Worm (Caenorhabditis elegans) whole organism, L4 larva: ENCODE results near the gene F48E8.2.

Source experiments
- T20F7.1 ChIP-seq: fragments of 200-800 bp; sonication (Bioruptor generic); optimal IDR thresholded peaks from 2 replicates; lab custom pipeline; 2018; ENCODE audit warnings: mild to moderate bottlenecking, missing genetic modification characterization, missing compliant biosample characterization
- aha-1 ChIP-seq: fragments of 150-350 bp; peaks from one replicate; lab custom pipeline; 2014; ENCODE audit warnings: missing biosample characterization, missing genetic modification characterization
- aly-2 ChIP-seq: sonication (generic microtip); optimal IDR thresholded peaks from 2 replicates; lab custom pipeline; 2018; ENCODE audit warnings: missing biosample characterization, missing genetic modification characterization
- ama-1 ChIP-seq: fragments of 150-350 bp; optimal IDR thresholded peaks from 2 replicates; lab custom pipeline; 2014; ENCODE audit warnings: inconsistent platforms, mixed read lengths
- daf-19 ChIP-seq: fragments of 200-800 bp; sonication (Bioruptor generic); conservative IDR thresholded peaks from 2 replicates; pipeline ENCODE4 v1.3.6; 2022; ENCODE audit warnings: missing genetic modification characterization, missing compliant biosample characterization
- dpl-1 ChIP-seq: fragments of 150-350 bp; optimal IDR thresholded peaks from 2 replicates; lab custom pipeline; 2014; ENCODE audit warnings: missing biosample characterization, missing genetic modification reagents, missing genetic modification characterization
- dve-1 ChIP-seq: sonication (generic microtip); optimal IDR thresholded peaks from 2 replicates; lab custom pipeline; 2017; ENCODE audit warnings: antibody characterized with exemption, mild to moderate bottlenecking, missing genetic modification characterization, missing compliant biosample characterization; ENCODE audit not compliant: insufficient read depth
- lsy-2 ChIP-seq, 2 experiments: fragments of 150-350 bp in 1 of 2; sonication (generic microtip) in 1 of 2; optimal IDR thresholded peaks; 2 replicates each; lab custom pipeline; 2014 to 2017; ENCODE audit warnings: missing biosample characterization in 2 of 2, missing genetic modification characterization in 2 of 2
- madf-9 ChIP-seq: fragments of 200-800 bp; sonication (Bioruptor generic); conservative IDR thresholded peaks from 2 replicates; pipeline ENCODE4 v1.3.6; 2022; ENCODE audit warnings: missing genetic modification reagents, missing genetic modification characterization, missing compliant biosample characterization
- pha-4 ChIP-seq, 2 experiments: fragments of 150-350 bp in 1 of 2; fragments of 200-800 bp in 1 of 2; sonication (Bioruptor generic) in 1 of 2; IDR thresholded peaks in 1 of 2; optimal IDR thresholded peaks in 1 of 2; 2 replicates each; pipeline versions ENCODE4 v1.3.6 to Lab custom; 2014 to 2022; ENCODE audit warnings: missing genetic modification characterization in 2 of 2, missing genetic modification reagents in 2 of 2, missing biosample characterization in 1 of 2, missing compliant biosample characterization in 1 of 2
- spr-1 ChIP-seq: sonication (generic microtip); optimal IDR thresholded peaks from 2 replicates; lab custom pipeline; 2016; ENCODE audit warnings: mild to moderate bottlenecking, missing genetic modification characterization, missing compliant biosample characterization
- unc-130 ChIP-seq: sonication (generic microtip); optimal IDR thresholded peaks from 2 replicates; lab custom pipeline; 2016; ENCODE audit warnings: missing genetic modification reagents, missing genetic modification characterization, missing compliant biosample characterization
- unc-62 ChIP-seq, 3 experiments: fragments of 150-350 bp in 1 of 3; sonication (generic microtip); optimal IDR thresholded peaks in 2 of 3; peaks in 1 of 3; 1 replicate in 1 of 3; 2 replicates in 2 of 3; lab custom pipeline; 2014 to 2017; ENCODE audit warnings: missing biosample characterization in 3 of 3, missing genetic modification characterization in 3 of 3, missing genetic modification reagents in 3 of 3, missing genotype in 1 of 3
- ztf-11 ChIP-seq: fragments of 150-350 bp; optimal IDR thresholded peaks from 2 replicates; lab custom pipeline; 2014; ENCODE audit warnings: missing biosample characterization, missing genetic modification characterization

DNA sequence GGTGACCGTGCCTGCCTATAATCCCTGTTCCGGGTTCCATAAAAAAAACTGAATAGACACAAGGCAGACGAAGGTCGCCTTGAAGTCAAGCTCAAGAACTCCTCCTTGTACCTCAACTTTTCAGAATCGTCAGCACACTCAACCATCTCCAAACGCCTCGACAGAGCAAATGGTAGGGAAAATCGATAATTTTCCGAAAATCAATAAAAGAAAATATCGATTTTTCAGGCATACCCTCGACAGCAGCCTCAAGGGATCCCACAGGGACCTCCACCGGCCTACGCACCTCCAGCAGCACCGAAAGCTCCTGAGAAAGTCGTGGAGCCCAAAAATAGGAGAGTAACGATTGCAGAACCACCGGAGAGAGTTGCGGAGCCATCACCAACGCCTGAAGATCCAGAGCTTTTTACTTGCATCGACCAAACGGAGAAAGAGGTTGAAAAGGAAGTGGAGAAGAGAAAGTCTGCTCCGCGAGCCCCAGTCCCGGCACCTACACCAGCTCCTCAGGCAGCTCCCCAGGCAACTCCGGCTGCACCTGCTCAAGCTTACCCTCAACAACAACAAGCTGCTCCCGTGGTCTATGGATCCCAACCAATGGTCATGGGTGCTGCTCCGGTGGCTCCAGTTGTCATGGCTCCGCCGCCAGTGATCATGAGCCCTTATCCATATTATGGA is 15.5 kb downstream of the F48E8.2 start:
- TF ChIP-seq ama-1 (lab: Kevin White, UChicago) = no peak
- TF ChIP-seq ztf-11 (tag; lab: Kevin White, UChicago) = no peak
- no peak for TF ChIP-seq unc-62 (GFP tag; optimal IDR thresholded peaks at IDR 0.05 in 1 of 2; lab: Kevin White, UChicago)
- TF ChIP-seq unc-62 (tag; optimal IDR thresholded peaks at IDR 0.05; lab: Kevin White, UChicago) = no peak
- TF ChIP-seq dve-1 (tag; lab: Kevin White, UChicago) = no peak
- TF ChIP-seq aly-2 (tag; lab: Kevin White, UChicago) = no peak
- TF ChIP-seq aha-1 (tag; lab: Kevin White, UChicago) = no peak
- no peak for TF ChIP-seq T20F7.1 (GFP tag; lab: Kevin White, UChicago)
- TF ChIP-seq madf-9 = no peak
- no peak for TF ChIP-seq spr-1 (tag; lab: Kevin White, UChicago)
- no peak for TF ChIP-seq daf-19
- TF ChIP-seq unc-130 = no peak
- no peak for TF ChIP-seq dpl-1 (GFP tag; lab: Kevin White, UChicago)
- TF ChIP-seq pha-4 (GFP tag; IDR thresholded peaks at IDR 0.05; lab: Robert Waterston, UW) = no peak
- no peak for TF ChIP-seq pha-4 (tag; optimal IDR thresholded peaks at IDR 0.05; lab: Kevin White, UChicago)
- no peak for TF ChIP-seq lsy-2 (tag; optimal IDR thresholded peaks at IDR 0.05; lab: Kevin White, UChicago)
